Worm (Caenorhabditis elegans) whole organism, L4 larva: Measurements from ENCODE around the gene T04C12.33.

Experiments used
- F10B5.3 ChIP-seq: sonication (generic microtip); optimal IDR thresholded peaks from 2 replicates; lab custom pipeline; 2016; ENCODE audit warnings: mild to moderate bottlenecking, missing genetic modification characterization, missing compliant biosample characterization
- F26F4.8 ChIP-seq: fragments of 200-800 bp; sonication (Bioruptor generic); conservative IDR thresholded peaks from 2 replicates; pipeline ENCODE4 v1.3.6; 2022; ENCODE audit warnings: missing genetic modification characterization, missing compliant biosample characterization
- F49E8.2 ChIP-seq: sonication (generic microtip); optimal IDR thresholded peaks from 2 replicates; lab custom pipeline; 2016; ENCODE audit warnings: missing compliant biosample characterization, mild to moderate bottlenecking, missing genetic modification characterization, borderline replicate concordance
- Y105C5A.15 ChIP-seq: fragments of 200-800 bp; sonication (Bioruptor generic); IDR thresholded peaks from 2 replicates; pipeline ENCODE4 v1.3.6; 2022; ENCODE audit warnings: missing genetic modification characterization, missing compliant biosample characterization
- Y5F2A.4 ChIP-seq: fragments of 200-800 bp; sonication (Bioruptor generic); optimal IDR thresholded peaks from 2 replicates; lab custom pipeline; 2018; ENCODE audit warnings: mild to moderate bottlenecking, missing genetic modification characterization, missing compliant biosample characterization
- ZK337.2 ChIP-seq: fragments of 200-800 bp; sonication (Bioruptor generic); IDR thresholded peaks from 2 replicates; pipeline ENCODE4 v1.3.6; 2022; ENCODE audit warnings: missing genetic modification reagents, missing genetic modification characterization, missing compliant biosample characterization
- aha-1 ChIP-seq: fragments of 150-350 bp; peaks from one replicate; lab custom pipeline; 2014; ENCODE audit warnings: missing biosample characterization, missing genetic modification characterization
- ceh-32 ChIP-seq: sonication (generic microtip); optimal IDR thresholded peaks from 2 replicates; lab custom pipeline; 2016; ENCODE audit warnings: mild to moderate bottlenecking, missing genetic modification characterization, missing compliant biosample characterization; ENCODE audit not compliant: poor library complexity
- ceh-44 ChIP-seq: fragments of 200-800 bp; sonication (Bioruptor generic); IDR thresholded peaks from 2 replicates; pipeline ENCODE4 v1.3.6; 2022; ENCODE audit warnings: missing genetic modification reagents, missing genetic modification characterization, missing compliant biosample characterization
- daf-16 ChIP-seq, 3 experiments: sonication (generic microtip); optimal IDR thresholded peaks; 2 replicates each; lab custom pipeline; 2016 to 2017; ENCODE audit warnings: missing genetic modification characterization in 3 of 3, missing genetic modification reagents in 3 of 3, mild to moderate bottlenecking in 2 of 3, missing compliant biosample characterization in 2 of 3, missing biosample characterization in 1 of 3, moderate library complexity in 1 of 3
- dve-1 ChIP-seq: sonication (generic microtip); optimal IDR thresholded peaks from 2 replicates; lab custom pipeline; 2017; ENCODE audit warnings: antibody characterized with exemption, mild to moderate bottlenecking, missing genetic modification characterization, missing compliant biosample characterization; ENCODE audit not compliant: insufficient read depth
- egl-43 ChIP-seq: fragments of 200-800 bp; sonication (Bioruptor generic); IDR thresholded peaks from 2 replicates; pipeline ENCODE4 v1.3.6; 2022; ENCODE audit warnings: missing genetic modification reagents, missing genetic modification characterization, missing compliant biosample characterization
- fkh-10 ChIP-seq: fragments of 150-350 bp; optimal IDR thresholded peaks from 2 replicates; lab custom pipeline; 2014; ENCODE audit warnings: missing biosample characterization, missing genetic modification reagents, missing genetic modification characterization
- hif-1 ChIP-seq, 2 experiments: sonication (generic microtip); optimal IDR thresholded peaks; 2 replicates each; lab custom pipeline; 2016 to 2017; ENCODE audit warnings: missing compliant biosample characterization in 2 of 2, missing genetic modification characterization in 2 of 2, missing genetic modification reagents in 2 of 2, missing genotype in 2 of 2, mild to moderate bottlenecking in 1 of 2
- hlh-30 ChIP-seq: sonication (generic microtip); optimal IDR thresholded peaks from 2 replicates; lab custom pipeline; 2017; ENCODE audit warnings: antibody characterized with exemption, mild to moderate bottlenecking, missing genetic modification characterization, missing compliant biosample characterization; ENCODE audit not compliant: insufficient read depth
- lin-13 ChIP-seq: fragments of 150-350 bp; optimal IDR thresholded peaks from 2 replicates; lab custom pipeline; 2014; ENCODE audit warnings: missing biosample characterization, missing genetic modification reagents, missing genetic modification characterization
- lin-39 ChIP-seq: fragments of 150-350 bp; optimal IDR thresholded peaks from 2 replicates; lab custom pipeline; 2014; ENCODE audit warnings: missing biosample characterization, missing genetic modification reagents, missing genetic modification characterization
- lsy-2 ChIP-seq, 2 experiments: fragments of 150-350 bp in 1 of 2; sonication (generic microtip) in 1 of 2; optimal IDR thresholded peaks; 2 replicates each; lab custom pipeline; 2014 to 2017; ENCODE audit warnings: missing biosample characterization in 2 of 2, missing genetic modification characterization in 2 of 2
- mdl-1 ChIP-seq, 2 experiments: fragments of 150-350 bp in 1 of 2; sonication (generic microtip) in 1 of 2; optimal IDR thresholded peaks; 2 replicates each; lab custom pipeline; 2014 to 2017; ENCODE audit warnings: missing biosample characterization in 2 of 2, missing genetic modification characterization in 2 of 2
- mxl-2 ChIP-seq: fragments of 200-800 bp; sonication (Bioruptor generic); conservative IDR thresholded peaks from 2 replicates; pipeline ENCODE4 v1.3.6; 2022; ENCODE audit warnings: missing genetic modification reagents, missing genetic modification characterization, missing compliant biosample characterization
- mxl-3 ChIP-seq: fragments of 200-800 bp; sonication (Bioruptor generic); optimal IDR thresholded peaks from 2 replicates; lab custom pipeline; 2018; ENCODE audit warnings: mild to moderate bottlenecking, missing genetic modification characterization, missing compliant biosample characterization
- nhr-28 ChIP-seq: fragments of 150-350 bp; optimal IDR thresholded peaks from 2 replicates; lab custom pipeline; 2014; ENCODE audit warnings: missing biosample characterization, missing genetic modification characterization
- nhr-6 ChIP-seq: fragments of 150-350 bp; optimal IDR thresholded peaks from 2 replicates; lab custom pipeline; 2014; ENCODE audit warnings: missing biosample characterization, missing genetic modification characterization
- nhr-76 ChIP-seq: fragments of 150-350 bp; optimal IDR thresholded peaks from 2 replicates; lab custom pipeline; 2014; ENCODE audit warnings: missing biosample characterization, missing genetic modification characterization
- nhr-77 ChIP-seq: fragments of 150-350 bp; optimal IDR thresholded peaks from 2 replicates; lab custom pipeline; 2014; ENCODE audit warnings: missing biosample characterization, missing genetic modification characterization
- rbr-2 ChIP-seq: sonication (generic microtip); optimal IDR thresholded peaks from 2 replicates; lab custom pipeline; 2016; ENCODE audit warnings: missing genotype, missing genetic modification characterization, missing compliant biosample characterization
- sdz-12 ChIP-seq: fragments of 200-800 bp; sonication (Bioruptor generic); optimal IDR thresholded peaks from 2 replicates; lab custom pipeline; 2018; ENCODE audit warnings: mild to moderate bottlenecking, missing genetic modification characterization, missing compliant biosample characterization
- snpc-1.2 ChIP-seq: fragments of 200-800 bp; sonication (Bioruptor generic); IDR thresholded peaks from 2 replicates; pipeline ENCODE4 v1.3.6; 2022; ENCODE audit warnings: missing genetic modification reagents, missing genetic modification characterization, missing compliant biosample characterization
- unc-130 ChIP-seq: sonication (generic microtip); optimal IDR thresholded peaks from 2 replicates; lab custom pipeline; 2016; ENCODE audit warnings: missing genetic modification reagents, missing genetic modification characterization, missing compliant biosample characterization
- unc-62 ChIP-seq, 3 experiments: fragments of 150-350 bp in 1 of 3; sonication (generic microtip); optimal IDR thresholded peaks in 2 of 3; peaks in 1 of 3; 1 replicate in 1 of 3; 2 replicates in 2 of 3; lab custom pipeline; 2014 to 2017; ENCODE audit warnings: missing biosample characterization in 3 of 3, missing genetic modification characterization in 3 of 3, missing genetic modification reagents in 3 of 3, missing genotype in 1 of 3
- ztf-7 ChIP-seq: fragments of 150-350 bp; optimal IDR thresholded peaks from 2 replicates; lab custom pipeline; 2014; ENCODE audit warnings: missing biosample characterization, missing genetic modification characterization

The T04C12.33 gene

ce11 chrV:11012419-11012818, 39.6 kb upstream of the T04C12.33 start, which contains the start of gene C13G3.1:
Gene C13G3.1 (minus strand): TSS chrV:11012465.
- no peak for TF ChIP-seq rbr-2 (tag; lab: Kevin White, UChicago)
- TF ChIP-seq ceh-32 (tag; lab: Kevin White, UChicago): no peak
- peak; percentile 7 for TF ChIP-seq mxl-3 (GFP tag; lab: Kevin White, UChicago)
- TF ChIP-seq aha-1 (tag; lab: Kevin White, UChicago): peak; percentile 59
- peak; percentile 11 for TF ChIP-seq hlh-30 (tag; lab: Kevin White, UChicago)
- no peak for TF ChIP-seq egl-43 (GFP tag; lab: Robert Waterston, UW)
- TF ChIP-seq ZK337.2: no peak
- peak; percentile 1 for TF ChIP-seq nhr-28

- TF ChIP-seq unc-62 (GFP tag; optimal IDR thresholded peaks at IDR 0.05 in 1 of 2; lab: Kevin White, UChicago) (peak in 1 of 2 experiments; percentile 93), unc-62 (tag; optimal IDR thresholded peaks at IDR 0.05; lab: Kevin White, UChicago) (no peak), snpc-1.2 (GFP tag; lab: Robert Waterston, UW) (no peak)
These were observed 38.8 kb upstream of the T04C12.33 start for ce11 chrV:11013179-11013578.

ce11 chrV:11014758-11015157, 37.3 kb upstream of the T04C12.33 start:
- no peak for TF ChIP-seq mxl-2 (GFP tag; lab: Robert Waterston, UW)
- no peak for TF ChIP-seq mdl-1 (tag; optimal IDR thresholded peaks at IDR 0.05; lab: Kevin White, UChicago)
- TF ChIP-seq F26F4.8 (GFP tag; lab: Robert Waterston, UW): no peak
- TF ChIP-seq nhr-28: no peak
- TF ChIP-seq nhr-6 (tag; lab: Kevin White, UChicago): no peak
- TF ChIP-seq lin-39 (tag; lab: Kevin White, UChicago): no peak
- no peak for TF ChIP-seq ztf-7 (tag; lab: Kevin White, UChicago)
- no peak for TF ChIP-seq nhr-77 (tag; lab: Kevin White, UChicago)
- TF ChIP-seq sdz-12 (GFP tag; lab: Kevin White, UChicago): no peak
- no peak for TF ChIP-seq lsy-2 (tag; optimal IDR thresholded peaks at IDR 0.05; lab: Kevin White, UChicago)
- TF ChIP-seq F10B5.3 (tag; lab: Kevin White, UChicago): no peak
- TF ChIP-seq fkh-10 (GFP tag; lab: Kevin White, UChicago): no peak
- no peak for TF ChIP-seq Y5F2A.4 (GFP tag; lab: Kevin White, UChicago)
- no peak for TF ChIP-seq daf-16 (GFP tag; optimal IDR thresholded peaks at IDR 0.05; lab: Kevin White, UChicago)
- no peak for TF ChIP-seq daf-16 (tag; optimal IDR thresholded peaks at IDR 0.05; lab: Kevin White, UChicago)
- TF ChIP-seq unc-130 (GFP tag; lab: Kevin White, UChicago): no peak
- no peak for TF ChIP-seq unc-62 (GFP tag; optimal IDR thresholded peaks at IDR 0.05 in 1 of 2; lab: Kevin White, UChicago)
- no peak for TF ChIP-seq unc-62 (tag; optimal IDR thresholded peaks at IDR 0.05; lab: Kevin White, UChicago)
- no peak for TF ChIP-seq lin-13 (GFP tag; lab: Kevin White, UChicago)
- TF ChIP-seq dve-1 (tag; lab: Kevin White, UChicago): no peak

ce11 chrV:11016846-11017553, 35.0 kb upstream of the T04C12.33 start:
- TF ChIP-seq nhr-28: peak; percentile 69
- no peak for TF ChIP-seq hif-1 (tag; optimal IDR thresholded peaks at IDR 0.05; lab: Kevin White, UChicago)
- TF ChIP-seq F49E8.2 (tag; lab: Kevin White, UChicago): no peak
- no peak for TF ChIP-seq ceh-44 (GFP tag; lab: Robert Waterston, UW)
- no peak for TF ChIP-seq nhr-76
- TF ChIP-seq snpc-1.2 (GFP tag; lab: Robert Waterston, UW): no peak
- TF ChIP-seq Y105C5A.15 (GFP tag; lab: Robert Waterston, UW): no peak
- TF ChIP-seq Y5F2A.4 (GFP tag; lab: Kevin White, UChicago): no peak
